Fruit fly (Drosophila melanogaster) whole organism, wandering third instar larva: ENCODE results near the gene CG11756.

Experiments
- Abd-B ChIP-seq: fragments of >200 bp; optimal IDR thresholded peaks from 2 replicates; lab custom pipeline; 2017; ENCODE audit warnings: missing biosample characterization, missing genetic modification characterization
- CrebA ChIP-seq: fragments of 200-800 bp; sonication (Bioruptor generic); optimal IDR thresholded peaks from 2 replicates; lab custom pipeline; 2016; ENCODE audit warnings: missing biosample characterization, mild to moderate bottlenecking, missing genetic modification characterization, borderline replicate concordance
- Hr83 ChIP-seq: fragments of 200-300 bp; sonication (Bioruptor generic); optimal IDR thresholded peaks from 2 replicates; lab custom pipeline; 2016; ENCODE audit warnings: missing biosample characterization, mild to moderate bottlenecking, missing genetic modification characterization, moderate library complexity; ENCODE audit not compliant: poor library complexity, severe bottlenecking
- Mio ChIP-seq: sonication (Bioruptor generic); optimal IDR thresholded peaks from 2 replicates; lab custom pipeline; 2016; ENCODE audit warnings: missing biosample characterization, missing genetic modification characterization
- Myc ChIP-seq: fragments of >200 bp; optimal IDR thresholded peaks from 2 replicates; lab custom pipeline; 2017
- OdsH ChIP-seq: fragments of 200-800 bp; sonication (Bioruptor generic); optimal IDR thresholded peaks from 2 replicates; lab custom pipeline; 2016; ENCODE audit warnings: missing biosample characterization, mild to moderate bottlenecking, missing genetic modification characterization
- Vsx2 ChIP-seq: fragments of 200-300, 225-300 bp; sonication (Bioruptor generic); optimal IDR thresholded peaks from 2 replicates; lab custom pipeline; 2018; ENCODE audit warnings: missing biosample characterization, missing genetic modification characterization; ENCODE audit not compliant: partially characterized antibody
- br ChIP-seq: fragments of 200-800 bp; sonication (Bioruptor generic); optimal IDR thresholded peaks from 2 replicates; lab custom pipeline; 2016; ENCODE audit warnings: missing biosample characterization, missing genetic modification characterization
- brk ChIP-seq: fragments of 200-800 bp; sonication (Bioruptor generic); optimal IDR thresholded peaks from 2 replicates; lab custom pipeline; 2016; ENCODE audit warnings: missing biosample characterization, mild to moderate bottlenecking, missing genetic modification characterization
- dsf ChIP-seq: sonication (Bioruptor generic); optimal IDR thresholded peaks from 2 replicates; lab custom pipeline; 2016; ENCODE audit warnings: missing biosample characterization, missing genetic modification characterization, borderline replicate concordance
- psq ChIP-seq: fragments of 200-800 bp; sonication (Bioruptor generic); optimal IDR thresholded peaks from 3 replicates; lab custom pipeline; 2017; ENCODE audit warnings: missing biosample characterization, mild to moderate bottlenecking, missing genetic modification characterization, moderate library complexity
- tai ChIP-seq: sonication (Bioruptor generic); optimal IDR thresholded peaks from 2 replicates; lab custom pipeline; 2016; ENCODE audit warnings: missing biosample characterization, missing genetic modification characterization
- usp ChIP-seq: fragments of >200 bp; optimal IDR thresholded peaks from 2 replicates; lab custom pipeline; 2017; ENCODE audit warnings: missing biosample characterization, missing genetic modification characterization

DNA sequence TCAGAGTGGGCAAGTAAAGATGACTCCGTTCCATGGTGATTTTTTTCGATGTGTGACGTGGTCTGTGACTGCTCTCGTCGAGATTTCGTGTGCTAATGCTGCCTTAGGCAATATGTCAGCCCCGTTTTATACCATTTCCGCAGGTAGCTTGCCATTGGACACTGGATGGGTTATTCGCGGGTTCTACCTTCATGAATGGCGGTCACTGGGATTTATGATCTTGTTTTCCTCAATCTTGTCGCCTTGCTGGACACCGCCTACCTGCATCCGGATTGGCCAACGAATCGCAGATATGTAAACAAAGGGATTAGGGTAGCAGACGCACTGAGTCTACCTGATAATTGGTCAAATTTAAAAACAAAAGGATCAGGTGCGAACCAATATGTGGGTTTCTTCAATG, 25.7 kb upstream of the CG11756 start, which contains the start of gene sisA:
- no peak for TF ChIP-seq usp (GFP tag; lab: Kevin White, UChicago)
- no peak for TF ChIP-seq Abd-B (GFP tag; lab: Kevin White, UChicago)
- TF ChIP-seq dsf (GFP tag; lab: Kevin White, UChicago), result no peak
- TF ChIP-seq Myc (lab: Kevin White, UChicago), result no peak
- no peak for TF ChIP-seq tai (GFP tag; lab: Kevin White, UChicago)
- no peak for TF ChIP-seq psq (GFP tag; lab: Kevin White, UChicago)
- no peak for TF ChIP-seq CrebA
- TF ChIP-seq Mio (GFP tag; lab: Kevin White, UChicago), result no peak
- no peak for TF ChIP-seq OdsH
- TF ChIP-seq br (GFP tag; lab: Kevin White, UChicago), result no peak
- TF ChIP-seq Hr83 (GFP tag; lab: Kevin White, UChicago), result no peak
- TF ChIP-seq Vsx2 (GFP tag; lab: Kevin White, UChicago), result no peak
- TF ChIP-seq brk (GFP tag; lab: Kevin White, UChicago), result no peak
